Fruit fly (Drosophila melanogaster) whole organism, embryonic: ENCODE measurements around the gene ocn.

Source experiments
- Aef1 ChIP-seq: fragments of 200-800 bp; sonication (Bioruptor generic); IDR thresholded peaks from 3 replicates; pipeline ENCODE4 v1.3.6; 2022; ENCODE audit warnings: missing biosample characterization, missing genetic modification characterization
- Antp ChIP-seq: fragments of 200-800 bp; sonication (Bioruptor generic); optimal IDR thresholded peaks from 3 replicates; lab custom pipeline; 2016; ENCODE audit warnings: missing biosample characterization, missing genetic modification characterization
- Asciz ChIP-seq: fragments of 200-800 bp; sonication (Bioruptor generic); optimal IDR thresholded peaks from 2 replicates; lab custom pipeline; 2017; ENCODE audit warnings: missing biosample characterization, mild to moderate bottlenecking, missing genetic modification characterization, missing genetic modification reagents
- Awh ChIP-seq: fragments of 200-800 bp; sonication (Bioruptor generic); IDR thresholded peaks from 2 replicates; pipeline ENCODE4, ENCODE4 v1.3.6; 2022; ENCODE audit warnings: missing biosample characterization, missing genetic modification characterization
- CG1024 ChIP-seq: fragments of 200-800 bp; sonication (Bioruptor generic); IDR thresholded peaks from 2 replicates; pipeline ENCODE4 v1.3.6; 2022; ENCODE audit warnings: missing biosample characterization, missing genetic modification characterization
- CG12155 ChIP-seq: fragments of 200-800 bp; sonication (Bioruptor generic); optimal IDR thresholded peaks from 3 replicates; lab custom pipeline; 2016; ENCODE audit warnings: missing biosample characterization, missing genetic modification characterization
- CG12769 ChIP-seq: fragments of 200-800 bp; sonication (Bioruptor generic); optimal IDR thresholded peaks from 2 replicates; lab custom pipeline; 2019; ENCODE audit warnings: missing biosample characterization, mild to moderate bottlenecking, missing genetic modification characterization, moderate library complexity
- CG13123 ChIP-seq: fragments of 200-800 bp; sonication (Bioruptor generic); optimal IDR thresholded peaks from 2 replicates; lab custom pipeline; 2016; ENCODE audit warnings: missing biosample characterization, missing genetic modification characterization
- CG14667 ChIP-seq: fragments of 200-800 bp; sonication (Bioruptor generic); IDR thresholded peaks from 2 replicates; pipeline ENCODE4 v1.3.6; 2022; ENCODE audit warnings: missing biosample characterization, missing genetic modification characterization
- CG1529 ChIP-seq: fragments of 200-800 bp; sonication (Bioruptor generic); optimal IDR thresholded peaks from 3 replicates; lab custom pipeline; 2018; ENCODE audit warnings: missing biosample characterization, missing genetic modification characterization
- CG15601 ChIP-seq: fragments of 200-800 bp; sonication (Bioruptor generic); optimal IDR thresholded peaks from 3 replicates; lab custom pipeline; 2019; ENCODE audit warnings: missing biosample characterization, mild to moderate bottlenecking, missing genetic modification characterization, moderate library complexity
- CG17361 ChIP-seq: fragments of 200-800 bp; sonication (Bioruptor generic); IDR thresholded peaks from 3 replicates; pipeline ENCODE4 v1.3.6; 2022; ENCODE audit warnings: missing biosample characterization, missing genetic modification characterization
- CG18619 ChIP-seq: fragments of 200-800 bp; sonication (Bioruptor generic); optimal IDR thresholded peaks from 3 replicates; lab custom pipeline; 2017; ENCODE audit warnings: missing biosample characterization, mild to moderate bottlenecking, missing genetic modification characterization
- CG2129 ChIP-seq: fragments of 200-800 bp; sonication (Bioruptor generic); IDR thresholded peaks from 2 replicates; pipeline ENCODE4 v1.3.6; 2022; ENCODE audit warnings: missing biosample characterization, missing genetic modification characterization; ENCODE audit not compliant: partially characterized antibody
- CG4282 ChIP-seq: fragments of 200-800 bp; sonication (Bioruptor generic); optimal IDR thresholded peaks from 2 replicates; lab custom pipeline; 2016; ENCODE audit warnings: missing biosample characterization, missing genetic modification characterization
- CG4328 ChIP-seq: fragments of 200-800 bp; sonication (Bioruptor generic); optimal IDR thresholded peaks from 3 replicates; lab custom pipeline; 2017; ENCODE audit warnings: missing biosample characterization, missing genetic modification reagents, missing genetic modification characterization
- CG4707 ChIP-seq: fragments of 200-800 bp; sonication (Bioruptor generic); optimal IDR thresholded peaks from 2 replicates; lab custom pipeline; 2018; ENCODE audit warnings: missing biosample characterization, mild to moderate bottlenecking, missing genetic modification characterization, moderate library complexity
- CG7556 ChIP-seq: fragments of 200-800 bp; sonication (Bioruptor generic); optimal IDR thresholded peaks from 2 replicates; lab custom pipeline; 2017; ENCODE audit warnings: missing biosample characterization, mild to moderate bottlenecking, missing genetic modification characterization
- CG7928 ChIP-seq: fragments of 200-800 bp; sonication (Bioruptor generic); optimal IDR thresholded peaks from 2 replicates; lab custom pipeline; 2017; ENCODE audit warnings: missing biosample characterization, mild to moderate bottlenecking, missing genetic modification characterization
- Deaf1 ChIP-seq: fragments of 200-800 bp; optimal IDR thresholded peaks from 3 replicates; lab custom pipeline; 2019; ENCODE audit warnings: missing biosample characterization, mild to moderate bottlenecking, missing genetic modification characterization, moderate library complexity
- Dfd ChIP-seq, 2 experiments: fragments of >200 bp; optimal IDR thresholded peaks; 2 replicates each; lab custom pipeline; 2017; ENCODE audit warnings: missing biosample characterization in 2 of 2, missing genetic modification characterization in 2 of 2
- Dip2 ChIP-seq: fragments of 200-800 bp; sonication (Bioruptor generic); IDR thresholded peaks from 2 replicates; pipeline ENCODE4 v1.3.6; 2022; ENCODE audit warnings: missing biosample characterization, missing genetic modification characterization
- Dref ChIP-seq: fragments of 200-800 bp; sonication (Bioruptor generic); IDR thresholded peaks from 2 replicates; pipeline ENCODE4 v1.3.6; 2022; ENCODE audit warnings: missing biosample characterization, missing genetic modification characterization
- HmgD ChIP-seq: fragments of 200-800 bp; sonication (Bioruptor generic); optimal IDR thresholded peaks from 3 replicates; lab custom pipeline; 2016; ENCODE audit warnings: missing biosample characterization, missing genetic modification characterization
- Meics ChIP-seq: fragments of 200-800 bp; sonication (Bioruptor generic); optimal IDR thresholded peaks from 2 replicates; lab custom pipeline; 2017; ENCODE audit warnings: missing biosample characterization, mild to moderate bottlenecking, missing genetic modification characterization
- Side ChIP-seq: fragments of 200-800 bp; sonication (Bioruptor generic); optimal IDR thresholded peaks from 2 replicates; lab custom pipeline; 2016; ENCODE audit warnings: missing biosample characterization, missing genetic modification characterization
- Taf1 ChIP-seq: fragments of 200-800 bp; sonication (Bioruptor generic); IDR thresholded peaks from 2 replicates; pipeline ENCODE4 v1.3.6; 2022; ENCODE audit warnings: missing biosample characterization, missing genetic modification characterization
- Trl ChIP-seq, 3 experiments: fragments of >200 bp in 2 of 3; fragments of 200-800 bp in 1 of 3; sonication (Bioruptor generic) in 1 of 3; optimal IDR thresholded peaks; 2 replicates in 1 of 3; 3 replicates in 2 of 3; lab custom pipeline; 2016 to 2017; ENCODE audit warnings: missing biosample characterization in 1 of 3, missing genetic modification characterization in 1 of 3
- Usf ChIP-seq: fragments of 200-800 bp; sonication (Bioruptor generic); optimal IDR thresholded peaks from 2 replicates; lab custom pipeline; 2017; ENCODE audit warnings: missing genotype, missing biosample characterization, missing genetic modification characterization
- Vsx1 ChIP-seq: fragments of 200-800 bp; sonication (Bioruptor generic); optimal IDR thresholded peaks from 2 replicates; lab custom pipeline; 2017; ENCODE audit warnings: missing biosample characterization, mild to moderate bottlenecking, missing genetic modification characterization, missing genetic modification reagents
- al ChIP-seq: fragments of 200-800 bp; sonication (Bioruptor generic); IDR thresholded peaks from 2 replicates; pipeline ENCODE4 v1.3.6; 2022; ENCODE audit warnings: missing biosample characterization, missing genetic modification characterization
- bigmax ChIP-seq: fragments of 200-800 bp; sonication (Bioruptor generic); optimal IDR thresholded peaks from 2 replicates; lab custom pipeline; 2018; ENCODE audit warnings: missing biosample characterization, mild to moderate bottlenecking, missing genetic modification characterization
- cwo ChIP-seq: fragments of 200-800 bp; sonication (Bioruptor generic); optimal IDR thresholded peaks from 3 replicates; lab custom pipeline; 2017; ENCODE audit warnings: missing biosample characterization, missing genetic modification characterization, mild to moderate bottlenecking, moderate library complexity, missing genetic modification reagents
- emc ChIP-seq: fragments of 200-800 bp; sonication (Bioruptor generic); optimal IDR thresholded peaks from 2 replicates; lab custom pipeline; 2016; ENCODE audit warnings: missing biosample characterization, missing genetic modification characterization
- fd64A ChIP-seq: fragments of 200-800 bp; sonication (Bioruptor generic); optimal IDR thresholded peaks from 3 replicates; lab custom pipeline; 2018; ENCODE audit warnings: missing biosample characterization, mild to moderate bottlenecking, missing genetic modification characterization
- gce ChIP-seq: fragments of 200-800 bp; sonication (Bioruptor generic); IDR thresholded peaks from 3 replicates; pipeline ENCODE4 v1.3.6; 2022; ENCODE audit warnings: missing biosample characterization, missing genetic modification characterization
- gsb ChIP-seq: fragments of 200-800 bp; sonication (Bioruptor generic); IDR thresholded peaks from 2 replicates; pipeline ENCODE4 v1.3.6; 2022; ENCODE audit warnings: missing biosample characterization, missing genetic modification characterization
- knrl ChIP-seq: fragments of 200-800 bp; sonication (Bioruptor generic); IDR thresholded peaks from 3 replicates; pipeline ENCODE4 v1.3.6; 2022; ENCODE audit warnings: missing biosample characterization, missing genetic modification characterization; ENCODE audit not compliant: partially characterized antibody
- lab ChIP-seq: fragments of 200-800 bp; sonication (Bioruptor generic); optimal IDR thresholded peaks from 3 replicates; lab custom pipeline; 2017; ENCODE audit warnings: missing biosample characterization, missing genetic modification characterization, mild to moderate bottlenecking, moderate library complexity, missing genetic modification reagents
- luna ChIP-seq: fragments of 200-800 bp; sonication (Bioruptor generic); optimal IDR thresholded peaks from 2 replicates; lab custom pipeline; 2016; ENCODE audit warnings: missing biosample characterization, missing genetic modification characterization
- mld ChIP-seq: fragments of 200-800 bp; sonication (Bioruptor generic); IDR thresholded peaks from 3 replicates; pipeline ENCODE4 v1.3.6; 2022; ENCODE audit warnings: missing biosample characterization, missing genetic modification characterization; ENCODE audit not compliant: partially characterized antibody
- nom ChIP-seq: fragments of 200-800 bp; sonication (Bioruptor generic); optimal IDR thresholded peaks from 2 replicates; lab custom pipeline; 2017; ENCODE audit warnings: missing biosample characterization, missing genetic modification characterization, mild to moderate bottlenecking, moderate library complexity, missing genetic modification reagents
- peb ChIP-seq: fragments of 200-800 bp; sonication (Bioruptor generic); IDR thresholded peaks from 2 replicates; pipeline ENCODE4 v1.3.6; 2022; ENCODE audit warnings: missing biosample characterization, missing genetic modification characterization
- pum ChIP-seq: fragments of 200-800 bp; sonication (Bioruptor generic); optimal IDR thresholded peaks from 2 replicates; lab custom pipeline; 2016; ENCODE audit warnings: missing biosample characterization, missing genetic modification characterization
- run ChIP-seq: fragments of 200-800 bp; sonication (Bioruptor generic); optimal IDR thresholded peaks from 3 replicates; lab custom pipeline; 2018; ENCODE audit warnings: missing biosample characterization, mild to moderate bottlenecking, missing genetic modification characterization
- seq ChIP-seq: fragments of 200-800 bp; sonication (Bioruptor generic); IDR thresholded peaks from 2 replicates; pipeline ENCODE4 v1.3.6; 2022; ENCODE audit warnings: missing biosample characterization, missing genetic modification characterization
- sim ChIP-seq: fragments of 200-800 bp; sonication (Bioruptor generic); IDR thresholded peaks from 2 replicates; pipeline ENCODE4 v1.3.6; 2022; ENCODE audit warnings: missing biosample characterization, missing genetic modification characterization
- sr ChIP-seq: fragments of 200-800 bp; sonication (Bioruptor generic); IDR thresholded peaks from 3 replicates; pipeline ENCODE4 v1.3.6; 2022; ENCODE audit warnings: missing biosample characterization, missing genetic modification characterization
- tna ChIP-seq: fragments of 200-800 bp; sonication (Bioruptor generic); IDR thresholded peaks from 2 replicates; pipeline ENCODE4 v1.3.6; 2022; ENCODE audit warnings: missing biosample characterization, missing genetic modification characterization; ENCODE audit not compliant: partially characterized antibody
- trh ChIP-seq: fragments of 200-800 bp; sonication (Bioruptor generic); optimal IDR thresholded peaks from 2 replicates; lab custom pipeline; 2016; ENCODE audit warnings: missing biosample characterization, missing genetic modification characterization
- vvl ChIP-seq: fragments of 200-800 bp; sonication (Bioruptor generic); IDR thresholded peaks from 2 replicates; pipeline ENCODE4 v1.3.6; 2022; ENCODE audit warnings: missing biosample characterization, missing genetic modification characterization
- yki ChIP-seq: fragments of >200 bp; optimal IDR thresholded peaks from 3 replicates; lab custom pipeline; 2018

Gene ocn

DNA sequence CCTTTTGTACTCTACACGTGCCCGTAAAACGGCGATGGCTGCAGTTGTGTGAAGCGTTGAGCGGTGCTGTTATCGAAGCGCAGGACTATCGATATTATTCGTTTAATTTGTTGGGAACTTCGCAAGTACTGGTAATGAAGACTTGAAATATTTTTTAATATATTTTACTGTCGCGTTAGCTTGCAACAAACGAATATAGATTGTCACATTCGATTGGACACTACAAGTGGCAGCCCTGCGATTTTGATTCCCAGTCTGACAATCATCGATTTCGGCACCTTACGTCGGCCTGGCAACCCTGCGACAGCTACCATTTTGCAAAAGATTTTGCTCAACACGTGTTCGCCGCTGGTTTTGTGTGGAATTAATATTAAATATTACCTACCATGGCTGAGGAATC lies 32.9 kb downstream of the ocn start, which contains the start of the genes Nlp and Nph (continued):
- TF ChIP-seq gsb (no peak), yki (lab: Kevin White, UChicago) (no peak), Awh (GFP tag; lab: Robert Waterston, UW) (no peak), Dfd (GFP tag; optimal IDR thresholded peaks at IDR 0.05; lab: Kevin White, UChicago) (no peak), CG4328 (no peak), gce (GFP tag; lab: Robert Waterston, UW) (no peak), Meics (peak; percentile 74), CG4707 (GFP tag; lab: Kevin White, UChicago) (no peak), CG14667 (GFP tag; lab: Robert Waterston, UW) (no peak), pum (GFP tag; lab: Kevin White, UChicago) (no peak), peb (GFP tag; lab: Robert Waterston, UW) (no peak), fd64A (no peak), lab (GFP tag; lab: Kevin White, UChicago) (no peak), Antp (GFP tag; lab: Kevin White, UChicago) (no peak), Side (no peak), CG13123 (GFP tag; lab: Kevin White, UChicago) (no peak), cwo (GFP tag; lab: Kevin White, UChicago) (peak; percentile 33), sim (GFP tag; lab: Robert Waterston, UW) (no peak), CG1529 (GFP tag; lab: Kevin White, UChicago) (no peak), CG17361 (no peak), Dref (peak; percentile 71), Dip2 (GFP tag; lab: Robert Waterston, UW) (no peak), al (GFP tag; lab: Robert Waterston, UW) (no peak), CG15601 (tag; lab: Kevin White, UChicago) (peak; percentile 5), CG7928 (GFP tag; lab: Kevin White, UChicago) (no peak), run (tag; lab: Kevin White, UChicago) (no peak), CG4282 (GFP tag; lab: Kevin White, UChicago) (no peak), CG18619 (GFP tag; lab: Kevin White, UChicago) (no peak), CG12769 (no peak), CG7556 (GFP tag; lab: Kevin White, UChicago) (no peak), CG1024 (no peak), Vsx1 (GFP tag; lab: Kevin White, UChicago) (no peak), bigmax (GFP tag; lab: Kevin White, UChicago) (no peak), tna (GFP tag; lab: Robert Waterston, UW) (peak; percentile 61), Taf1 (GFP tag; lab: Robert Waterston, UW) (no peak), emc (no peak), HmgD (GFP tag; lab: Kevin White, UChicago) (no peak), Deaf1 (no peak), Asciz (GFP tag; lab: Kevin White, UChicago) (no peak), knrl (GFP tag; lab: Robert Waterston, UW) (peak; percentile 88), trh (no peak), luna (GFP tag; lab: Kevin White, UChicago) (no peak), Trl (optimal IDR thresholded peaks at IDR 0.05; lab: Kevin White, UChicago) (no peak), Trl (GFP tag; optimal IDR thresholded peaks at IDR 0.05; lab: Kevin White, UChicago) (peak; percentile 0), Usf (GFP tag; lab: Kevin White, UChicago) (no peak), vvl (no peak), CG2129 (GFP tag; lab: Robert Waterston, UW) (peak; percentile 69), sr (GFP tag; lab: Robert Waterston, UW) (no peak), CG12155 (GFP tag; lab: Kevin White, UChicago) (peak; percentile 47), Aef1 (GFP tag; lab: Robert Waterston, UW) (no peak), seq (no peak), nom (GFP tag; lab: Kevin White, UChicago) (no peak), mld (GFP tag; lab: Robert Waterston, UW) (peak; percentile 56; the same call in 1 of the 3 replicates)
